Worm (Caenorhabditis elegans) whole organism, L4 larva: ENCODE measurements around the gene F58A6.5.

Experiments used
- F10B5.3 ChIP-seq: sonication (generic microtip); optimal IDR thresholded peaks from 2 replicates; lab custom pipeline; 2016; ENCODE audit warnings: mild to moderate bottlenecking, missing genetic modification characterization, missing compliant biosample characterization
- F26F4.8 ChIP-seq: fragments of 200-800 bp; sonication (Bioruptor generic); conservative IDR thresholded peaks from 2 replicates; pipeline ENCODE4 v1.3.6; 2022; ENCODE audit warnings: missing genetic modification characterization, missing compliant biosample characterization
- F37D6.2 ChIP-seq: sonication (generic microtip); optimal IDR thresholded peaks from 2 replicates; lab custom pipeline; 2016; ENCODE audit warnings: mild to moderate bottlenecking, missing genetic modification characterization, missing compliant biosample characterization
- F44E2.7 ChIP-seq: fragments of 200-800 bp; sonication (Bioruptor generic); IDR thresholded peaks from 2 replicates; pipeline ENCODE4 v2.1.2; 2022; ENCODE audit warnings: missing genetic modification characterization, missing compliant biosample characterization
- F49E8.2 ChIP-seq: sonication (generic microtip); optimal IDR thresholded peaks from 2 replicates; lab custom pipeline; 2016; ENCODE audit warnings: missing compliant biosample characterization, mild to moderate bottlenecking, missing genetic modification characterization, borderline replicate concordance
- T20F7.1 ChIP-seq: fragments of 200-800 bp; sonication (Bioruptor generic); optimal IDR thresholded peaks from 2 replicates; lab custom pipeline; 2018; ENCODE audit warnings: mild to moderate bottlenecking, missing genetic modification characterization, missing compliant biosample characterization
- Y48G9A.11 ChIP-seq: fragments of 200-800 bp; sonication (Bioruptor generic); IDR thresholded peaks from 2 replicates; pipeline ENCODE4 v1.3.6; 2022; ENCODE audit warnings: missing genetic modification reagents, missing genetic modification characterization, missing compliant biosample characterization
- ZK337.2 ChIP-seq: fragments of 200-800 bp; sonication (Bioruptor generic); IDR thresholded peaks from 2 replicates; pipeline ENCODE4 v1.3.6; 2022; ENCODE audit warnings: missing genetic modification reagents, missing genetic modification characterization, missing compliant biosample characterization
- ama-1 ChIP-seq: fragments of 150-350 bp; optimal IDR thresholded peaks from 2 replicates; lab custom pipeline; 2014; ENCODE audit warnings: inconsistent platforms, mixed read lengths
- arid-1 ChIP-seq: fragments of 200-800 bp; sonication (Bioruptor generic); conservative IDR thresholded peaks from 2 replicates; pipeline ENCODE4 v1.3.6; 2022; ENCODE audit warnings: missing genetic modification reagents, missing genetic modification characterization, missing compliant biosample characterization
- ceh-28 ChIP-seq: fragments of 150-350 bp; optimal IDR thresholded peaks from 2 replicates; lab custom pipeline; 2014; ENCODE audit warnings: missing biosample characterization, missing genetic modification reagents, missing genetic modification characterization
- ceh-32 ChIP-seq: sonication (generic microtip); optimal IDR thresholded peaks from 2 replicates; lab custom pipeline; 2016; ENCODE audit warnings: mild to moderate bottlenecking, missing genetic modification characterization, missing compliant biosample characterization; ENCODE audit not compliant: poor library complexity
- ceh-44 ChIP-seq: fragments of 200-800 bp; sonication (Bioruptor generic); IDR thresholded peaks from 2 replicates; pipeline ENCODE4 v1.3.6; 2022; ENCODE audit warnings: missing genetic modification reagents, missing genetic modification characterization, missing compliant biosample characterization
- ces-1 ChIP-seq: fragments of 150-350 bp; sonication (generic microtip); optimal IDR thresholded peaks from 4 replicates; lab custom pipeline; 2014; ENCODE audit warnings: missing biosample characterization, missing genetic modification reagents, missing genetic modification characterization
- ctbp-1 ChIP-seq: fragments of 200-800 bp; sonication (Bioruptor generic); IDR thresholded peaks from 2 replicates; pipeline ENCODE4 v1.3.6; 2022; ENCODE audit warnings: missing genetic modification reagents, missing genetic modification characterization, missing compliant biosample characterization
- daf-19 ChIP-seq: fragments of 200-800 bp; sonication (Bioruptor generic); conservative IDR thresholded peaks from 2 replicates; pipeline ENCODE4 v1.3.6; 2022; ENCODE audit warnings: missing genetic modification characterization, missing compliant biosample characterization
- dmd-8 ChIP-seq: fragments of 200-800 bp; sonication (Bioruptor generic); IDR thresholded peaks from 2 replicates; pipeline ENCODE4 v1.3.6; 2022; ENCODE audit warnings: missing genetic modification characterization, missing compliant biosample characterization
- dmd-9 ChIP-seq: fragments of 200-800 bp; sonication (Bioruptor generic); IDR thresholded peaks from 2 replicates; pipeline ENCODE4 v1.3.6; 2022; ENCODE audit warnings: missing genetic modification reagents, missing genetic modification characterization, missing compliant biosample characterization
- duxl-1 ChIP-seq: sonication (generic microtip); optimal IDR thresholded peaks from 2 replicates; lab custom pipeline; 2016; ENCODE audit warnings: mild to moderate bottlenecking, missing genetic modification characterization, moderate library complexity, missing compliant biosample characterization; ENCODE audit not compliant: poor library complexity
- egl-27 ChIP-seq: sonication (generic microtip); optimal IDR thresholded peaks from 3 replicates; lab custom pipeline; 2017; ENCODE audit warnings: missing biosample characterization, missing genetic modification reagents, missing genetic modification characterization
- gei-8 ChIP-seq: fragments of 200-800 bp; sonication (Bioruptor generic); optimal IDR thresholded peaks from 2 replicates; lab custom pipeline; 2018; ENCODE audit warnings: mild to moderate bottlenecking, missing genetic modification characterization, missing compliant biosample characterization
- hif-1 ChIP-seq, 2 experiments: sonication (generic microtip); optimal IDR thresholded peaks; 2 replicates each; lab custom pipeline; 2016 to 2017; ENCODE audit warnings: missing compliant biosample characterization in 2 of 2, missing genetic modification characterization in 2 of 2, missing genetic modification reagents in 2 of 2, missing genotype in 2 of 2, mild to moderate bottlenecking in 1 of 2
- hlh-11 ChIP-seq: fragments of 200-800 bp; sonication (Bioruptor generic); optimal IDR thresholded peaks from 2 replicates; lab custom pipeline; 2018; ENCODE audit warnings: mild to moderate bottlenecking, missing genetic modification characterization, missing compliant biosample characterization
- hlh-30 ChIP-seq: sonication (generic microtip); optimal IDR thresholded peaks from 2 replicates; lab custom pipeline; 2017; ENCODE audit warnings: antibody characterized with exemption, mild to moderate bottlenecking, missing genetic modification characterization, missing compliant biosample characterization; ENCODE audit not compliant: insufficient read depth
- jun-1 ChIP-seq: fragments of 150-350 bp; optimal IDR thresholded peaks from 2 replicates; lab custom pipeline; 2014; ENCODE audit warnings: missing biosample characterization, missing genetic modification reagents, missing genetic modification characterization
- lin-13 ChIP-seq: fragments of 150-350 bp; optimal IDR thresholded peaks from 2 replicates; lab custom pipeline; 2014; ENCODE audit warnings: missing biosample characterization, missing genetic modification reagents, missing genetic modification characterization
- lin-29 ChIP-seq: fragments of 200-800 bp; sonication (Bioruptor generic); IDR thresholded peaks from 2 replicates; pipeline ENCODE4 v1.3.6; 2022; ENCODE audit warnings: missing genetic modification reagents, missing genetic modification characterization, missing compliant biosample characterization
- madf-5 ChIP-seq, 2 experiments: fragments of 200-800 bp; sonication (Bioruptor generic); IDR thresholded peaks; 2 replicates each; pipeline ENCODE4 v1.3.6; 2022; ENCODE audit warnings: missing compliant biosample characterization in 2 of 2, missing genetic modification characterization in 2 of 2
- mdt-29 ChIP-seq: fragments of 200-800 bp; sonication (Bioruptor generic); IDR thresholded peaks from 2 replicates; pipeline ENCODE4 v1.3.6; 2022; ENCODE audit warnings: missing genetic modification reagents, missing genetic modification characterization, missing compliant biosample characterization
- mep-1 ChIP-seq: fragments of 150-350 bp; sonication (generic microtip); optimal IDR thresholded peaks from 3 replicates; lab custom pipeline; 2014; ENCODE audit warnings: missing biosample characterization, missing genetic modification characterization
- mxl-2 ChIP-seq: fragments of 200-800 bp; sonication (Bioruptor generic); conservative IDR thresholded peaks from 2 replicates; pipeline ENCODE4 v1.3.6; 2022; ENCODE audit warnings: missing genetic modification reagents, missing genetic modification characterization, missing compliant biosample characterization
- mxl-3 ChIP-seq: fragments of 200-800 bp; sonication (Bioruptor generic); optimal IDR thresholded peaks from 2 replicates; lab custom pipeline; 2018; ENCODE audit warnings: mild to moderate bottlenecking, missing genetic modification characterization, missing compliant biosample characterization
- nhr-10 ChIP-seq: fragments of 150-350 bp; optimal IDR thresholded peaks from 2 replicates; lab custom pipeline; 2014; ENCODE audit warnings: missing biosample characterization, missing genetic modification characterization
- nhr-111 ChIP-seq: fragments of 200-800 bp; sonication (Bioruptor generic); optimal IDR thresholded peaks from 2 replicates; lab custom pipeline; 2018; ENCODE audit warnings: mild to moderate bottlenecking, missing genetic modification characterization, missing compliant biosample characterization
- nhr-25 ChIP-seq: sonication (generic microtip); optimal IDR thresholded peaks from 2 replicates; lab custom pipeline; 2017; ENCODE audit warnings: missing genetic modification characterization, mild to moderate bottlenecking, missing compliant biosample characterization, antibody characterized with exemption, moderate library complexity, borderline replicate concordance; ENCODE audit not compliant: insufficient read depth
- nhr-28 ChIP-seq: fragments of 150-350 bp; optimal IDR thresholded peaks from 2 replicates; lab custom pipeline; 2014; ENCODE audit warnings: missing biosample characterization, missing genetic modification characterization
- nhr-42 ChIP-seq: fragments of 200-800 bp; sonication (Bioruptor generic); IDR thresholded peaks from 2 replicates; pipeline ENCODE4 v1.3.6; 2022; ENCODE audit warnings: missing genetic modification characterization, missing compliant biosample characterization
- nhr-6 ChIP-seq: fragments of 150-350 bp; optimal IDR thresholded peaks from 2 replicates; lab custom pipeline; 2014; ENCODE audit warnings: missing biosample characterization, missing genetic modification characterization
- pha-4 ChIP-seq, 2 experiments: fragments of 150-350 bp in 1 of 2; fragments of 200-800 bp in 1 of 2; sonication (Bioruptor generic) in 1 of 2; IDR thresholded peaks in 1 of 2; optimal IDR thresholded peaks in 1 of 2; 2 replicates each; pipeline versions ENCODE4 v1.3.6 to Lab custom; 2014 to 2022; ENCODE audit warnings: missing genetic modification characterization in 2 of 2, missing genetic modification reagents in 2 of 2, missing biosample characterization in 1 of 2, missing compliant biosample characterization in 1 of 2
- php-3 ChIP-seq: fragments of 200-800 bp; sonication (Bioruptor generic); IDR thresholded peaks from 2 replicates; pipeline ENCODE4 v1.3.6; 2022; ENCODE audit warnings: missing genetic modification reagents, missing genetic modification characterization, missing compliant biosample characterization
- rbr-2 ChIP-seq: sonication (generic microtip); optimal IDR thresholded peaks from 2 replicates; lab custom pipeline; 2016; ENCODE audit warnings: missing genotype, missing genetic modification characterization, missing compliant biosample characterization
- sdz-12 ChIP-seq: fragments of 200-800 bp; sonication (Bioruptor generic); optimal IDR thresholded peaks from 2 replicates; lab custom pipeline; 2018; ENCODE audit warnings: mild to moderate bottlenecking, missing genetic modification characterization, missing compliant biosample characterization
- set-16 ChIP-seq: fragments of 200-800 bp; sonication (Bioruptor generic); IDR thresholded peaks from 2 replicates; pipeline ENCODE4 v1.3.6; 2022; ENCODE audit warnings: missing genetic modification reagents, missing genetic modification characterization, missing compliant biosample characterization
- spr-1 ChIP-seq: sonication (generic microtip); optimal IDR thresholded peaks from 2 replicates; lab custom pipeline; 2016; ENCODE audit warnings: mild to moderate bottlenecking, missing genetic modification characterization, missing compliant biosample characterization
- spr-3 ChIP-seq: fragments of 200-800 bp; sonication (Bioruptor generic); optimal IDR thresholded peaks from 2 replicates; lab custom pipeline; 2018; ENCODE audit warnings: mild to moderate bottlenecking, missing genetic modification characterization, missing compliant biosample characterization
- unc-130 ChIP-seq: sonication (generic microtip); optimal IDR thresholded peaks from 2 replicates; lab custom pipeline; 2016; ENCODE audit warnings: missing genetic modification reagents, missing genetic modification characterization, missing compliant biosample characterization
- unc-39 ChIP-seq: sonication (generic microtip); optimal IDR thresholded peaks from 2 replicates; lab custom pipeline; 2017; ENCODE audit warnings: missing biosample characterization, missing genetic modification characterization
- vab-7 ChIP-seq: fragments of 200-800 bp; sonication (Bioruptor generic); IDR thresholded peaks from 2 replicates; pipeline ENCODE4 v1.3.6; 2022; ENCODE audit warnings: missing genetic modification reagents, missing genetic modification characterization, missing compliant biosample characterization
- zfp-2 ChIP-seq: sonication (generic microtip); optimal IDR thresholded peaks from 2 replicates; lab custom pipeline; 2016; ENCODE audit warnings: mild to moderate bottlenecking, missing genetic modification characterization, missing compliant biosample characterization
- ztf-7 ChIP-seq: fragments of 150-350 bp; optimal IDR thresholded peaks from 2 replicates; lab custom pipeline; 2014; ENCODE audit warnings: missing biosample characterization, missing genetic modification characterization

The F58A6.5 gene

ce11 chrII:5103784-5104457, 44.3 kb downstream of the F58A6.5 start, which contains the start of the genes C04G6.11 and mpk-2:
Gene C04G6.11 (minus strand): TSS chrII:5103834.
Gene mpk-2 (plus strand): TSS chrII:5104118.
- TF ChIP-seq unc-39 (tag; lab: Kevin White, UChicago) (no peak), mxl-2 (GFP tag; lab: Robert Waterston, UW) (no peak), unc-130 (GFP tag; lab: Kevin White, UChicago) (no peak), ZK337.2 (GFP tag; lab: Robert Waterston, UW) (no peak), mep-1 (tag; lab: Kevin White, UChicago) (no peak), ztf-7 (tag; lab: Kevin White, UChicago) (no peak), nhr-42 (GFP tag; lab: Robert Waterston, UW) (no peak), madf-5 (GFP tag; IDR thresholded peaks at IDR 0.05; lab: Robert Waterston, UW) (no peak), pha-4 (GFP tag; IDR thresholded peaks at IDR 0.05; lab: Robert Waterston, UW) (no peak), pha-4 (tag; optimal IDR thresholded peaks at IDR 0.05; lab: Kevin White, UChicago) (no peak), lin-13 (no peak), egl-27 (no peak), vab-7 (GFP tag; lab: Robert Waterston, UW) (no peak), ceh-28 (tag; lab: Kevin White, UChicago) (no peak), zfp-2 (no peak), hlh-11 (tag; lab: Kevin White, UChicago) (peak; percentile 82), duxl-1 (tag; lab: Kevin White, UChicago) (no peak), F26F4.8 (GFP tag; lab: Robert Waterston, UW) (no peak), spr-3 (no peak), dmd-9 (GFP tag; lab: Robert Waterston, UW) (no peak), lin-29 (GFP tag; lab: Robert Waterston, UW) (no peak), nhr-6 (tag; lab: Kevin White, UChicago) (no peak), nhr-25 (no peak), rbr-2 (tag; lab: Kevin White, UChicago) (no peak), nhr-10 (tag; lab: Kevin White, UChicago) (no peak), gei-8 (GFP tag; lab: Kevin White, UChicago) (no peak), ama-1 (lab: Kevin White, UChicago) (no peak), F44E2.7 (GFP tag; lab: Robert Waterston, UW) (no peak), ctbp-1 (GFP tag; lab: Robert Waterston, UW) (no peak), mdt-29 (GFP tag; lab: Robert Waterston, UW) (no peak), F10B5.3 (tag; lab: Kevin White, UChicago) (no peak), hlh-30 (no peak), Y48G9A.11 (GFP tag; lab: Robert Waterston, UW) (no peak), mxl-3 (no peak), php-3 (GFP tag; lab: Robert Waterston, UW) (no peak), dmd-8 (GFP tag; lab: Robert Waterston, UW) (no peak), arid-1 (GFP tag; lab: Robert Waterston, UW) (no peak), set-16 (GFP tag; lab: Robert Waterston, UW) (no peak), ceh-44 (GFP tag; lab: Robert Waterston, UW) (no peak), T20F7.1 (peak; percentile 45), F37D6.2 (no peak), jun-1 (tag; lab: Kevin White, UChicago) (no peak), nhr-28 (tag; lab: Kevin White, UChicago) (peak; percentile 77), spr-1 (tag; lab: Kevin White, UChicago) (no peak), nhr-111 (GFP tag; lab: Kevin White, UChicago) (no peak), hif-1 (tag; optimal IDR thresholded peaks at IDR 0.05; lab: Kevin White, UChicago) (peak in 1 of 2 experiments; percentile 20), daf-19 (GFP tag; lab: Robert Waterston, UW) (no peak), F49E8.2 (tag; lab: Kevin White, UChicago) (no peak), sdz-12 (GFP tag; lab: Kevin White, UChicago) (no peak), ces-1 (GFP tag; lab: Kevin White, UChicago) (no peak), ceh-32 (tag; lab: Kevin White, UChicago) (no peak)
